Worm (Caenorhabditis elegans): ENCODE results near the gene unc-42.

Gene unc-42

DNA sequence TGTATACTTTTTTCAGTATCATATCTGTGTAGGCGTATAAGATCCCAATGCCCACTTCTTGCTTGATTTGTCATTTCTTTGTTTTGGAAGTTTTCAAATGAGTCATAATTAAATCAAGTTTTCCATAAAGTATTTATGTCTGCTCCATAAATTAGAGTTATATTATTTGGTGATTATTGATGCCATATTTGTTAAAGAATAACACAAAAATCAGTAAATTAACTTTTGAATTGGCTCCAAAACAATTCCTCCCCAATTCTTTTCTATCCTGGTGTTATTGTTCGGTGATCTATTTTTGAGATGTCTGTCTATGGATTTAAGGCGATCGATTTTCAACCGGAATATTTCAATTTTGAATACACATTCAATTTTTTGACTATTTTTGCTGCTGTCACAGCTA lies 36.0 kb upstream of the unc-42 start, which contains the start of gene sru-37:
sru-37 (plus strand) TSS at position 301 of the 400 bp plus-strand sequence.
- no peak for TF ChIP-seq crh-2 (tag; optimal IDR thresholded peaks at IDR 0.05)
- TF ChIP-seq nhr-21 (tag; optimal IDR thresholded peaks at IDR 0.05): no peak
- no peak for TF ChIP-seq R02D3.7 (tag; optimal IDR thresholded peaks at IDR 0.05)
- no peak for TF ChIP-seq F13H6.1 (tag; optimal IDR thresholded peaks at IDR 0.05)
- no peak for TF ChIP-seq egl-27 (tag; optimal IDR thresholded peaks at IDR 0.05)
- no peak for TF ChIP-seq nhr-77 (tag; optimal IDR thresholded peaks at IDR 0.05)
- TF ChIP-seq skn-1 (tag; optimal IDR thresholded peaks at IDR 0.05): no peak
- no peak for TF ChIP-seq C34F6.9 (tag; optimal IDR thresholded peaks at IDR 0.05)
- TF ChIP-seq gmeb-1 (tag; optimal IDR thresholded peaks at IDR 0.05): no peak
- no peak for TF ChIP-seq unc-62 (GFP tag; optimal IDR thresholded peaks at IDR 0.05)
- TF ChIP-seq lin-13 (GFP tag; optimal IDR thresholded peaks at IDR 0.05): no peak
- no peak for TF ChIP-seq unc-39 (tag; optimal IDR thresholded peaks at IDR 0.05)

DNA sequence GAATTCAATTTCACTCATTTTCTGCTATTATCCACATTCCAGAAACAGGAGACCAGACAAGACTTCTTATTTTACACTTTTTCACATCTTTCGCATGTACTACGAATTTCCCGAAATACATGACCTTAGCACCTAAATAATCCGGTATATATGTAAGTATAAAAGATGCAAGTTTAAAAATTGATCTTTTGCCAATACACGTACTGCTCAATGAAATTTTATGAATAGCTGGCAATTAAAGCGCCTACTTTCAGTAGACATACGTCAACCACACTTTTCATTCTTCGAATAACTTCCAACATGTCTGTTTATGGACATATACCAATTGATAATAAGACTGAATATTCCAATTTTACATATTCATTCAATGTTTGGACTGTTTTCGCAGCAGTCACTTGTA lies 34.0 kb upstream of the unc-42 start, which contains the start of gene sru-39:
sru-39 (plus strand) TSS at position 301 of the 400 bp plus-strand sequence.
- TF ChIP-seq R02D3.7 (tag; optimal IDR thresholded peaks at IDR 0.05): no peak
- TF ChIP-seq alr-1 (tag; optimal IDR thresholded peaks at IDR 0.05): no peak
- TF ChIP-seq nhr-23 (tag; optimal IDR thresholded peaks at IDR 0.05): no peak
- TF ChIP-seq mab-5 (tag; optimal IDR thresholded peaks at IDR 0.05): no peak
- no peak for TF ChIP-seq nhr-11 (tag; optimal IDR thresholded peaks at IDR 0.05)
- TF ChIP-seq ztf-11 (tag; optimal IDR thresholded peaks at IDR 0.05): no peak
- TF ChIP-seq lin-13 (GFP tag; optimal IDR thresholded peaks at IDR 0.05): no peak
- no peak for TF ChIP-seq ceh-82 (tag; optimal IDR thresholded peaks at IDR 0.05)
- TF ChIP-seq egl-27 (tag; optimal IDR thresholded peaks at IDR 0.05): no peak
- no peak for TF ChIP-seq unc-55 (GFP tag; optimal IDR thresholded peaks at IDR 0.05)
- no peak for TF ChIP-seq ztf-4 (tag; optimal IDR thresholded peaks at IDR 0.05)
- TF ChIP-seq gmeb-1 (tag; optimal IDR thresholded peaks at IDR 0.05): no peak

- TF ChIP-seq nhr-23 (tag; optimal IDR thresholded peaks at IDR 0.05) (no peak), mbf-1 (tag; optimal IDR thresholded peaks at IDR 0.05) (no peak), snpc-4 (tag; optimal IDR thresholded peaks at IDR 0.05) (no peak), ceh-16 (tag; optimal IDR thresholded peaks at IDR 0.05) (no peak), ama-1 (optimal IDR thresholded peaks at IDR 0.05) (no peak), crh-2 (tag; optimal IDR thresholded peaks at IDR 0.05) (no peak), C34F6.9 (tag; optimal IDR thresholded peaks at IDR 0.05) (no peak), ztf-1 (GFP tag; conservative IDR thresholded peaks at IDR 0.05) (no peak), egl-27 (tag; optimal IDR thresholded peaks at IDR 0.05) (no peak), lin-39 (tag; optimal IDR thresholded peaks at IDR 0.05) (no peak), Y55F3AM.14 (GFP tag; optimal IDR thresholded peaks at IDR 0.05) (no peak), unc-55 (GFP tag; optimal IDR thresholded peaks at IDR 0.05) (no peak)
Measured at ce11 chrV:9801965-9802364, 32.8 kb upstream of the unc-42 start, which contains the start of gene F46B6.10. F46B6.10 (minus strand) TSS chrV:9802065.

DNA sequence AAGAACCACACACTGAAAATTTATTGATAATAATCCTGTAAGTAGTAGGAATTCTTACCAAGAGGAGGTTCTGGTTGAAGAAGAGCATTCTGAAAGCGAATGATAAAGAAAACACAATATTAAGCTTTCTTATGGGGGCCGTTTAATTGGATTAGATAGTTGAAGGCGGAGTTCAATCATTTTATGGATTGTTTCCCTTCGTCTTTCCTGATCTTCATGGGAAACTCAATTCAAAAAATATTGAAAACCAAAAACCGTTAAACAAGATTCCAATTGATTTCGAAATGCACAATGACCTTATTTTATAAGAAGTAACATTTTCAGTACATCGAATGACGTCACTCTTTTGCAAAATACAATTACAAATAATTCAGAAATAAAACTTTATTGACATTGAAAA lies 29.9 kb upstream of the unc-42 start, which contains the start of gene F46B6.13:
F46B6.13 (minus strand) TSS at position 101 of the 400 bp plus-strand sequence.
- TF ChIP-seq nhr-21 (tag; optimal IDR thresholded peaks at IDR 0.05): no peak
- TF ChIP-seq Y55F3AM.14 (GFP tag; optimal IDR thresholded peaks at IDR 0.05): no peak
- TF ChIP-seq ZK546.5 (tag; optimal IDR thresholded peaks at IDR 0.05): no peak
- no peak for TF ChIP-seq nhr-11 (tag; optimal IDR thresholded peaks at IDR 0.05)
- no peak for TF ChIP-seq ama-1 (optimal IDR thresholded peaks at IDR 0.05)
- TF ChIP-seq nhr-237 (tag; optimal IDR thresholded peaks at IDR 0.05): no peak
- no peak for TF ChIP-seq ztf-4 (tag; optimal IDR thresholded peaks at IDR 0.05)
- no peak for TF ChIP-seq nhr-25 (tag; optimal IDR thresholded peaks at IDR 0.05)
- no peak for TF ChIP-seq mab-5 (tag; optimal IDR thresholded peaks at IDR 0.05)
- no peak for TF ChIP-seq skn-1 (tag; optimal IDR thresholded peaks at IDR 0.05)
- TF ChIP-seq R02D3.7 (tag; optimal IDR thresholded peaks at IDR 0.05): no peak
- no peak for TF ChIP-seq ztf-1 (GFP tag; conservative IDR thresholded peaks at IDR 0.05)
- no peak for TF ChIP-seq ceh-16 (tag; optimal IDR thresholded peaks at IDR 0.05)
- no peak for TF ChIP-seq blmp-1 (tag; optimal IDR thresholded peaks at IDR 0.05; ENCODE audit: insufficient read depth)
- TF ChIP-seq egl-27 (tag; optimal IDR thresholded peaks at IDR 0.05): no peak
- TF ChIP-seq nhr-12 (tag; optimal IDR thresholded peaks at IDR 0.05): no peak
- TF ChIP-seq nhr-77 (tag; optimal IDR thresholded peaks at IDR 0.05): no peak
- no peak for TF ChIP-seq fos-1 (tag; optimal IDR thresholded peaks at IDR 0.05)
- no peak for TF ChIP-seq snpc-4 (tag; optimal IDR thresholded peaks at IDR 0.05)
- no peak for TF ChIP-seq lsy-2 (tag; optimal IDR thresholded peaks at IDR 0.05)

DNA sequence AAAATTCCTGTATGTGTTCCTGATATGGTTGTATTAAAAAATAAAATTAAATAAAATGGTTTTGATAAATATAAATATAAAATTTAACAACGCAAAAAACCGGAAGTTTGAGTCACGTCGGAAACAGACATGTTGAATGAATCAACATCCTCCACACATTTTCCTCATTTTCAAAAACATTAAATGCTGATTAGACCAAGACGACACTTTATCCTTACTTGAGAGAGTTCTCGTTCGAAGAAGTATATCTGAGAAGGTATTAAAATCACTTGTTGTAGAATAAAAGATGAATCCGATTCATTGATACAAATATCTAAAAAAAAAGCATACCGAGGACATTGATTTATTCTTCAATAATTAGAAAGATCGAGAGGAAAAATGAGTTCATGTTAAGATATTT lies 29.0 kb upstream of the unc-42 start:
- no peak for TF ChIP-seq snpc-4 (tag; optimal IDR thresholded peaks at IDR 0.05)
- no peak for TF ChIP-seq blmp-1 (tag; optimal IDR thresholded peaks at IDR 0.05; ENCODE audit: insufficient read depth)
